Worm (Caenorhabditis elegans) whole organism, late embryonic: ENCODE data around the gene ceh-92.

Experiments
- C38D4.7 ChIP-seq: fragments of 200-800 bp; sonication (Bioruptor generic); optimal IDR thresholded peaks from 2 replicates; lab custom pipeline; 2018; ENCODE audit warnings: mild to moderate bottlenecking, missing genetic modification characterization, moderate library complexity, missing compliant biosample characterization
- F13H6.1 ChIP-seq: sonication (generic microtip); optimal IDR thresholded peaks from 2 replicates; lab custom pipeline; 2016; ENCODE audit warnings: missing genetic modification characterization, missing compliant biosample characterization
- ama-1 ChIP-seq: fragments of 150-350 bp; optimal IDR thresholded peaks from 2 replicates; lab custom pipeline; 2014
- ceh-48 ChIP-seq: sonication (generic microtip); optimal IDR thresholded peaks from 2 replicates; lab custom pipeline; 2016; ENCODE audit warnings: missing genetic modification characterization, inconsistent platforms, missing compliant biosample characterization
- ceh-9 ChIP-seq: sonication (generic microtip); optimal IDR thresholded peaks from 2 replicates; lab custom pipeline; 2016; ENCODE audit warnings: mild to moderate bottlenecking, missing genetic modification characterization, inconsistent platforms, missing compliant biosample characterization
- ets-4 ChIP-seq: sonication (generic microtip); optimal IDR thresholded peaks from 2 replicates; lab custom pipeline; 2016; ENCODE audit warnings: missing genetic modification characterization, missing compliant biosample characterization
- lin-11 ChIP-seq: fragments of 200-800 bp; sonication (Bioruptor generic); optimal IDR thresholded peaks from 2 replicates; lab custom pipeline; 2018; ENCODE audit warnings: mild to moderate bottlenecking, missing genetic modification characterization, missing compliant biosample characterization
- ref-2 ChIP-seq: sonication (generic microtip); optimal IDR thresholded peaks from 2 replicates; lab custom pipeline; 2016; ENCODE audit warnings: missing genetic modification characterization, missing compliant biosample characterization
- sdc-2 ChIP-seq: sonication (generic microtip); optimal IDR thresholded peaks from 2 replicates; lab custom pipeline; 2016; ENCODE audit warnings: missing genotype, missing genetic modification characterization, missing compliant biosample characterization
- syd-9 ChIP-seq: sonication (generic microtip); optimal IDR thresholded peaks from 2 replicates; lab custom pipeline; 2016; ENCODE audit warnings: mild to moderate bottlenecking, missing genetic modification characterization, moderate library complexity, missing compliant biosample characterization
- tbx-7 ChIP-seq: sonication (generic microtip); optimal IDR thresholded peaks from 2 replicates; lab custom pipeline; 2016; ENCODE audit warnings: missing genotype, missing genetic modification characterization, missing compliant biosample characterization
- unc-86 ChIP-seq: sonication (generic microtip); optimal IDR thresholded peaks from 2 replicates; lab custom pipeline; 2016; ENCODE audit warnings: missing genetic modification characterization, missing compliant biosample characterization

Gene ceh-92

ce11 chrIII:11636740-11637139, 55.3 kb downstream of the ceh-92 start, which contains the start of gene tbx-33:
Gene tbx-33, minus strand, starts transcription at chrIII:11636840.
- TF ChIP-seq C38D4.7 (no peak), sdc-2 (tag; lab: Kevin White, UChicago) (no peak), lin-11 (tag; lab: Kevin White, UChicago) (no peak), F13H6.1 (tag; lab: Kevin White, UChicago) (no peak), ets-4 (tag; lab: Kevin White, UChicago) (no peak), syd-9 (tag; lab: Kevin White, UChicago) (no peak), tbx-7 (tag; lab: Kevin White, UChicago) (no peak), ref-2 (tag; lab: Kevin White, UChicago) (no peak), ceh-48 (tag; lab: Kevin White, UChicago) (no peak), ama-1 (lab: Kevin White, UChicago) (no peak), ceh-9 (tag; lab: Kevin White, UChicago) (no peak), unc-86 (tag; lab: Kevin White, UChicago) (no peak)
- TF ChIP-seq, all 69 proteins: peak for 0
